Fruit fly (Drosophila melanogaster): ENCODE data around the gene CtIP.

- TF ChIP-seq fd85E (GFP tag; optimal IDR thresholded peaks at IDR 0.05) = no peak
- no peak for TF ChIP-seq CG3919 (GFP tag; optimal IDR thresholded peaks at IDR 0.05)
- TF ChIP-seq CG6854 (GFP tag; optimal IDR thresholded peaks at IDR 0.05) = no peak
- TF ChIP-seq salr (GFP tag; optimal IDR thresholded peaks at IDR 0.05) = no peak
- no peak for TF ChIP-seq CG6163 (GFP tag; IDR thresholded peaks at IDR 0.05)
- no peak for TF ChIP-seq CG11762 (GFP tag; optimal IDR thresholded peaks at IDR 0.05; ENCODE audit: insufficient read depth)
Measured at dm6 chr3L:20487649-20488048, 51.6 kb downstream of the CtIP start.
